Worm (Caenorhabditis elegans) whole organism, mixed stage, embryonic: Measurements from ENCODE around the gene nhr-157.

Experiments used
- M03D4.4 ChIP-seq: sonication (generic microtip); optimal IDR thresholded peaks from 2 replicates; lab custom pipeline; 2017; ENCODE audit warnings: mild to moderate bottlenecking, missing genetic modification characterization, missing compliant biosample characterization
- blmp-1 ChIP-seq: fragments of 150-350 bp; optimal IDR thresholded peaks from 2 replicates; lab custom pipeline; 2014; ENCODE audit warnings: missing biosample characterization, missing genetic modification characterization
- elt-3 ChIP-seq: fragments of 150-350 bp; optimal IDR thresholded peaks from 2 replicates; lab custom pipeline; 2014; ENCODE audit warnings: missing biosample characterization, missing genetic modification characterization
- ham-2 ChIP-seq: fragments of 200-800 bp; sonication (Bioruptor generic); optimal IDR thresholded peaks from 2 replicates; lab custom pipeline; 2018; ENCODE audit warnings: mild to moderate bottlenecking, missing genetic modification characterization, missing compliant biosample characterization
- lin-13 ChIP-seq: fragments of 150-350 bp; optimal IDR thresholded peaks from 2 replicates; lab custom pipeline; 2014; ENCODE audit warnings: missing biosample characterization, missing genetic modification characterization
- nhr-12 ChIP-seq: fragments of 150-350 bp; optimal IDR thresholded peaks from 2 replicates; lab custom pipeline; 2014; ENCODE audit warnings: missing biosample characterization, missing genetic modification characterization
- nhr-2 ChIP-seq: fragments of 150-350 bp; optimal IDR thresholded peaks from 2 replicates; lab custom pipeline; 2014; ENCODE audit warnings: missing biosample characterization, missing genetic modification characterization
- nhr-28 ChIP-seq: fragments of 150-350 bp; optimal IDR thresholded peaks from 2 replicates; lab custom pipeline; 2014; ENCODE audit warnings: missing biosample characterization, missing genetic modification characterization
- pha-4 ChIP-seq: fragments of 150-350 bp; optimal IDR thresholded peaks from 2 replicates; lab custom pipeline; 2018; ENCODE audit warnings: missing biosample characterization, missing genetic modification reagents, missing genetic modification characterization
- unc-120 ChIP-seq: sonication (generic microtip); optimal IDR thresholded peaks from 2 replicates; lab custom pipeline; 2017; ENCODE audit warnings: missing genetic modification characterization, missing compliant biosample characterization; ENCODE audit not compliant: poor library complexity, severe bottlenecking
- unc-39 ChIP-seq: fragments of 150-350 bp; optimal IDR thresholded peaks from 2 replicates; lab custom pipeline; 2014; ENCODE audit warnings: missing biosample characterization, missing genetic modification characterization
- unc-62 ChIP-seq: fragments of 150-350 bp; optimal IDR thresholded peaks from 2 replicates; lab custom pipeline; 2014; ENCODE audit warnings: missing biosample characterization, missing genetic modification reagents, missing genetic modification characterization

- TF ChIP-seq elt-3 (tag; lab: Kevin White, UChicago) = no peak
- no peak for TF ChIP-seq nhr-2
- no peak for TF ChIP-seq unc-120 (tag; lab: Kevin White, UChicago)
- no peak for TF ChIP-seq nhr-12 (tag; lab: Kevin White, UChicago)
- no peak for TF ChIP-seq unc-62 (GFP tag; lab: Kevin White, UChicago)
- no peak for TF ChIP-seq lin-13 (tag; lab: Kevin White, UChicago)
- no peak for TF ChIP-seq M03D4.4 (tag; lab: Kevin White, UChicago)
- no peak for TF ChIP-seq unc-39 (tag; lab: Kevin White, UChicago)
- no peak for TF ChIP-seq pha-4 (tag; lab: Kevin White, UChicago)
- TF ChIP-seq blmp-1 (tag; lab: Kevin White, UChicago) = no peak
- TF ChIP-seq ham-2 (GFP tag; lab: Kevin White, UChicago) = no peak
- TF ChIP-seq nhr-28 (tag; lab: Kevin White, UChicago) = no peak
Observed at ce11 chrV:3832661-3833060, 36.1 kb downstream of the nhr-157 start.
